Worm (Caenorhabditis elegans) whole organism, L4/young adult: ENCODE results near the gene lge-1.

ENCODE experiments used
- W03F9.2 ChIP-seq: fragments of 150-350 bp; optimal IDR thresholded peaks from 2 replicates; lab custom pipeline; 2014; ENCODE audit warnings: missing biosample characterization, missing genetic modification characterization
- dao-5 ChIP-seq: sonication (generic microtip); optimal IDR thresholded peaks from 2 replicates; lab custom pipeline; 2016; ENCODE audit warnings: missing genotype, missing genetic modification characterization, moderate library complexity, missing compliant biosample characterization
- him-1 ChIP-seq: sonication (generic microtip); optimal IDR thresholded peaks from 2 replicates; lab custom pipeline; 2016; ENCODE audit warnings: missing genotype, missing genetic modification reagents, missing genetic modification characterization, missing compliant biosample characterization

DNA sequence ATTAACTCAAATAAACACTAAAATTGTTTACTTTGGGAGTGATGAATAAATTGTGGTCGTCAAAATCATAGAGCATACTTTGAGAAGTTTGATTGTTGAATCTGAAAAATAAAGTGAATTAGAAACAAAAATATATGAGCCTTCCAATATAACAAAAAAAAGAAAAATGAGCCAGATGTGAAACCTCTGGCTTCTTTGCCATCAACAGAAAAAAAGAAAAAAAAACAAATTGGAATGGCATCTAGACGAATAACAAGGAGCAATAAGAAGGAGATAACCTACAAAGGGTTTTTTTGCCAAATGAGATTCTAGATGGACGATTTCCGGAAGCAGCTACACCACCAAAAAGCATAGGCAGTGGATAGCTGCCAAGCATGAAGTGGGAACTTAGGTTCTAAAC is 44.2 kb downstream of the lge-1 start, which contains the start of gene F58A3.4:
- TF ChIP-seq dao-5 (tag; lab: Kevin White, UChicago) (no peak), W03F9.2 (tag; lab: Kevin White, UChicago) (no peak), him-1 (tag; lab: Kevin White, UChicago) (no peak)
